Worm (Caenorhabditis elegans) whole organism, late embryonic: ENCODE results near the gene clec-250.
"Not testable (repeated sequence)": the region's sequence is repeated elsewhere in the genome, so short reads cannot be mapped to it uniquely, and the experiment has no call there.

Experiments used
- ama-1 ChIP-seq: fragments of 150-350 bp; optimal IDR thresholded peaks from 2 replicates; lab custom pipeline; 2014
- elt-2 ChIP-seq: sonication (generic microtip); optimal IDR thresholded peaks from 2 replicates; lab custom pipeline; 2016; ENCODE audit warnings: missing genetic modification reagents, missing genetic modification characterization, missing compliant biosample characterization
- fax-1 ChIP-seq: sonication (generic microtip); optimal IDR thresholded peaks from 2 replicates; lab custom pipeline; 2016; ENCODE audit warnings: missing genotype, missing genetic modification characterization, missing compliant biosample characterization
- fkh-10 ChIP-seq: fragments of 150-350 bp; optimal IDR thresholded peaks from 2 replicates; lab custom pipeline; 2014; ENCODE audit warnings: missing biosample characterization, missing genetic modification reagents, missing genetic modification characterization
- hlh-6 ChIP-seq: sonication (generic microtip); optimal IDR thresholded peaks from 2 replicates; lab custom pipeline; 2016; ENCODE audit warnings: missing genotype, missing genetic modification characterization, missing compliant biosample characterization
- nhr-232 ChIP-seq: sonication (generic microtip); optimal IDR thresholded peaks from 2 replicates; lab custom pipeline; 2016; ENCODE audit warnings: missing genetic modification characterization, missing compliant biosample characterization
- pha-4 ChIP-seq: fragments of 150-350 bp; optimal IDR thresholded peaks from 2 replicates; lab custom pipeline; 2018; ENCODE audit warnings: missing biosample characterization, missing genetic modification reagents, missing genetic modification characterization
- tbx-2 ChIP-seq: sonication (generic microtip); optimal IDR thresholded peaks from 2 replicates; lab custom pipeline; 2016; ENCODE audit warnings: missing genetic modification characterization, missing compliant biosample characterization

DNA sequence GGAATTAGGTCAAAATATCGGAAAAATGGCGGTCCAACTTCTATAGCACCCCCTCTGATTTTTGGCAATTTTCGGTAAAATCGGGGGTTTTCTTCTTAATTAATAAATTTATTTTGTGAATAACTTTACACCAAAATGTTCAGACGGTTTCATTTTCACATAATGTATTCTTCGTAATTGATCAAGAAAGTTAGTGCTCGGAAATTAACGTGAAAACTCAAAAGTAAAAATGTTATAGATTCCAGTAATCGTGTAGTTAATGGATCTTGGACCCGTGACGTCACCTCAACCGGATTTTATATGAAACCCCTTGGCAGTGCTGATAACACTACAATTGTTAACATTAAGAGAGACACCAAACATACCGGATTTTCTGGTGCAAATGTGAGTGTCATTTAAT is 20.0 kb upstream of the clec-250 start, which contains the start of gene F11D11.22:
- not testable (repeated sequence) for TF ChIP-seq nhr-232; fax-1 (tag; lab: Kevin White, UChicago); hlh-6 (tag; lab: Kevin White, UChicago); elt-2; fkh-10 (GFP tag; lab: Kevin White, UChicago); pha-4 (tag; lab: Kevin White, UChicago); ama-1; tbx-2 (tag; lab: Kevin White, UChicago)
